Fruit fly (Drosophila melanogaster): ENCODE measurements around the gene CG7900.
A peak's percentile ranks its signal among the peaks of the same experiment; 100 is the strongest.

CG7900 gene

DNA sequence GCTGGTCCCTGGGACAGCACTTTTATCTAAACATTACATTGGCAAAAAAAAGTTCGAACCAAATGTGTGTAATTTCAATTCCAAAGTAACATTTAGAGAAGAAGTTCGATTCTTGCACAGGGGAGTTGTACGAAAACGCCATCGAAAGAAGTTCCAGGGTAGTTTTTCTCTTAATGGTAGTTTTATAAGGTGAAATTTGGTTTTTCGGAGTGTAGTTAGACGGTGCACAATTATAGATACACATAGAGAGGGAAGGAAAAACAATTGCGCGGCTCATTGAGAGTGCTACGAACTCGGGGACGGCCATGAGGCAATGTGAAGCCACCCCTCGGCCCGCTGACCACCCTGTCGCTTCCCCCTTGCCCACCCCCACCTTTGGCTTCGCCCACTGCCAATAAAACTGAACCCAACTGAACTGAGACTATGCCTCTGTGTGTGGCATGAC is 16.3 kb downstream of the CG7900 start (continued):
- peak; percentile 22 for TF ChIP-seq CG33557 (GFP tag; optimal IDR thresholded peaks at IDR 0.05)
- peak; percentile 45 to 46 for TF ChIP-seq Pdp1 (GFP tag; optimal IDR thresholded peaks at IDR 0.05)
- no peak for TF ChIP-seq eyg (GFP tag; optimal IDR thresholded peaks at IDR 0.05)
- TF ChIP-seq al (GFP tag; IDR thresholded peaks at IDR 0.05) = no peak
- peak; percentile 46; the same call in 1 of the 3 replicates for TF ChIP-seq Aef1 (GFP tag; IDR thresholded peaks at IDR 0.05)
- TF ChIP-seq tll (GFP tag; optimal IDR thresholded peaks at IDR 0.05) = no peak
- 0 out of 2 replicates have a peak, but pooled peaks have one; percentile 13 for TF ChIP-seq Oaz (GFP tag; IDR thresholded peaks at IDR 0.05)
- TF ChIP-seq D19B (GFP tag; optimal IDR thresholded peaks at IDR 0.05) = peak; percentile 44
- TF ChIP-seq NFAT (GFP tag; IDR thresholded peaks at IDR 0.05) = 0 out of 2 replicates have a peak, but pooled peaks have one; percentile 27
- no peak for TF ChIP-seq Tbp (GFP tag; optimal IDR thresholded peaks at IDR 0.05)
- peak; percentile 24 for TF ChIP-seq CG30431 (GFP tag; optimal IDR thresholded peaks at IDR 0.05)
- peak; percentile 73 for TF ChIP-seq sens (GFP tag)
- no peak; the same call in 1 of the 2 replicates for TF ChIP-seq CG1024 (GFP tag; IDR thresholded peaks at IDR 0.05)
- 0 out of 2 replicates have a peak, but pooled peaks have one; percentile 16 for TF ChIP-seq bbx (GFP tag; IDR thresholded peaks at IDR 0.05; ENCODE audit: partially characterized antibody)
- peak; percentile 60; the same call in 1 of the 3 replicates for TF ChIP-seq CG11093 (GFP tag; IDR thresholded peaks at IDR 0.05)
- no peak for TF ChIP-seq sim (GFP tag; IDR thresholded peaks at IDR 0.05)
- no peak for TF ChIP-seq prd (optimal IDR thresholded peaks at IDR 0.05)
- peak; percentile 68 for TF ChIP-seq prd (GFP tag; IDR thresholded peaks at IDR 0.05)
- TF ChIP-seq Atf6 (GFP tag; IDR thresholded peaks at IDR 0.05) = peak; percentile 57; the same call in 1 of the 2 replicates
- TF ChIP-seq CG17359 (tag; optimal IDR thresholded peaks at IDR 0.05) = peak; percentile 71
- no peak for TF ChIP-seq CG10274 (GFP tag; optimal IDR thresholded peaks at IDR 0.05)
- no peak for TF ChIP-seq Abd-B (GFP tag; optimal IDR thresholded peaks at IDR 0.05)
- TF ChIP-seq Camta (GFP tag; optimal IDR thresholded peaks at IDR 0.05) = peak; percentile 47
- no peak for TF ChIP-seq twi (tag; optimal IDR thresholded peaks at IDR 0.05)
- TF ChIP-seq CoRest (tag; optimal IDR thresholded peaks at IDR 0.05) = peak; percentile 73
- peak; percentile 29 for TF ChIP-seq CG15073 (GFP tag; optimal IDR thresholded peaks at IDR 0.05)
- TF ChIP-seq CG17802 (tag; optimal IDR thresholded peaks at IDR 0.05) = peak; percentile 30
- peak; percentile 72 for TF ChIP-seq sob (GFP tag; IDR thresholded peaks at IDR 0.05)
- peak; percentile 71 for TF ChIP-seq CG13894 (tag; optimal IDR thresholded peaks at IDR 0.05)
- no peak for TF ChIP-seq cas (GFP tag; IDR thresholded peaks at IDR 0.05)
- TF ChIP-seq CG10654 (GFP tag; optimal IDR thresholded peaks at IDR 0.05) = peak; percentile 3
- 0 out of 3 replicates have a peak, but pooled peaks have one; percentile 45 for TF ChIP-seq gce (GFP tag; IDR thresholded peaks at IDR 0.05)
- TF ChIP-seq CG9215 (GFP tag; IDR thresholded peaks at IDR 0.05) = peak; percentile 47; the same call in 1 of the 2 replicates
- TF ChIP-seq trem (tag; optimal IDR thresholded peaks at IDR 0.05) = no peak
- 0 out of 3 replicates have a peak, but pooled peaks have one; percentile 53 for TF ChIP-seq so (GFP tag; IDR thresholded peaks at IDR 0.05)
- peak; percentile 46 for TF ChIP-seq en (GFP tag; optimal IDR thresholded peaks at IDR 0.05)
- no peak for TF ChIP-seq fd64A (GFP tag; optimal IDR thresholded peaks at IDR 0.05)
- peak; percentile 62 for TF ChIP-seq tio (GFP tag; optimal IDR thresholded peaks at IDR 0.05)
- peak; percentile 46 for TF ChIP-seq tap (tag; optimal IDR thresholded peaks at IDR 0.05)
- TF ChIP-seq bsh (GFP tag; optimal IDR thresholded peaks at IDR 0.05) = peak; percentile 32 to 78
- TF ChIP-seq Gug (GFP tag; IDR thresholded peaks at IDR 0.05) = peak; percentile 27; the same call in 2 of the 4 replicates
- TF ChIP-seq Max (GFP tag; optimal IDR thresholded peaks at IDR 0.05) = peak; percentile 12
- no peak for TF ChIP-seq HLH4C (GFP tag; IDR thresholded peaks at IDR 0.05; ENCODE audit: partially characterized antibody)
- TF ChIP-seq CG14710 (tag; optimal IDR thresholded peaks at IDR 0.05) = peak; percentile 48
- peak; percentile 48 for TF ChIP-seq esg (GFP tag; conservative IDR thresholded peaks at IDR 0.05)
- TF ChIP-seq jigr1 (GFP tag; IDR thresholded peaks at IDR 0.05) = no peak
- peak; percentile 71 for TF ChIP-seq vvl (GFP tag; IDR thresholded peaks at IDR 0.05)
- TF ChIP-seq Fer1 (GFP tag; optimal IDR thresholded peaks at IDR 0.05) = peak; percentile 76
- peak; percentile 62 for TF ChIP-seq CG7556 (GFP tag; optimal IDR thresholded peaks at IDR 0.05)
- peak; percentile 35 for TF ChIP-seq BtbVII (GFP tag; optimal IDR thresholded peaks at IDR 0.05)
- TF ChIP-seq psq (GFP tag; optimal IDR thresholded peaks at IDR 0.05) = no peak

All from whole organism, embryonic.